Worm (Caenorhabditis elegans): Measurements from ENCODE around the gene pkc-1.
A peak's percentile ranks its signal among the peaks of the same experiment; 100 is the strongest.
"Not testable (repeated sequence)": the region's sequence is repeated elsewhere in the genome, so short reads cannot be mapped to it uniquely, and the experiment has no call there.

The pkc-1 gene

ce11 chrV:12025683-12026082 is 6.3 kb downstream of the pkc-1 start:
- TF ChIP-seq ces-1 (GFP tag; optimal IDR thresholded peaks at IDR 0.05): peak; percentile 93
- TF ChIP-seq unc-120 (tag; optimal IDR thresholded peaks at IDR 0.05; ENCODE audit: poor library complexity, severe bottlenecking): peak; percentile 19
- TF ChIP-seq sem-2 (GFP tag; optimal IDR thresholded peaks at IDR 0.05): no peak

ce11 chrV:12024273-12024672 is 7.7 kb downstream of the pkc-1 start:
- TF ChIP-seq drap-1 (GFP tag; optimal IDR thresholded peaks at IDR 0.05): no peak
- TF ChIP-seq mep-1 (tag; optimal IDR thresholded peaks at IDR 0.05): no peak
- no peak for TF ChIP-seq nhr-2 (tag; optimal IDR thresholded peaks at IDR 0.05)
- peak; percentile 10 for TF ChIP-seq mls-2 (tag; optimal IDR thresholded peaks at IDR 0.05)
- TF ChIP-seq ham-2 (GFP tag; optimal IDR thresholded peaks at IDR 0.05): no peak
- no peak for TF ChIP-seq lin-13 (tag; optimal IDR thresholded peaks at IDR 0.05)
- TF ChIP-seq elt-3 (tag; optimal IDR thresholded peaks at IDR 0.05): no peak
- TF ChIP-seq M03D4.4 (tag; optimal IDR thresholded peaks at IDR 0.05): no peak
- no peak for TF ChIP-seq nhr-12 (tag; optimal IDR thresholded peaks at IDR 0.05)
- no peak for TF ChIP-seq ceh-39 (tag; optimal IDR thresholded peaks at IDR 0.05)
- TF ChIP-seq nhr-28 (tag; optimal IDR thresholded peaks at IDR 0.05): no peak
- TF ChIP-seq unc-120 (tag; optimal IDR thresholded peaks at IDR 0.05; ENCODE audit: poor library complexity, severe bottlenecking): no peak
- TF ChIP-seq ceh-43 (GFP tag; optimal IDR thresholded peaks at IDR 0.05): no peak
- no peak for TF ChIP-seq ztf-11 (tag; optimal IDR thresholded peaks at IDR 0.05)
- no peak for TF ChIP-seq unc-62 (GFP tag; optimal IDR thresholded peaks at IDR 0.05)
- no peak for TF ChIP-seq flh-1 (GFP tag; optimal IDR thresholded peaks at IDR 0.05)
- TF ChIP-seq ceh-83 (GFP tag; optimal IDR thresholded peaks at IDR 0.05): no peak
- no peak for TF ChIP-seq tbx-8 (GFP tag; optimal IDR thresholded peaks at IDR 0.05)
- peak; percentile 63 for TF ChIP-seq sptf-1 (tag; optimal IDR thresholded peaks at IDR 0.05)
- TF ChIP-seq lin-32 (GFP tag; optimal IDR thresholded peaks at IDR 0.05): no peak
- TF ChIP-seq ces-1 (GFP tag; optimal IDR thresholded peaks at IDR 0.05): peak; percentile 38
- TF ChIP-seq mab-5 (tag; optimal IDR thresholded peaks at IDR 0.05): no peak
- no peak for TF ChIP-seq cnd-1 (tag; optimal IDR thresholded peaks at IDR 0.05)
- TF ChIP-seq nhr-237 (tag; optimal IDR thresholded peaks at IDR 0.05): no peak
- no peak for TF ChIP-seq bed-3 (GFP tag; optimal IDR thresholded peaks at IDR 0.05)

- no peak for TF ChIP-seq blmp-1 (tag; optimal IDR thresholded peaks at IDR 0.05)
These were observed 11.0 kb downstream of the pkc-1 start for ce11 chrV:12020940-12021339.

ce11 chrV:12020026-12020425 is 11.9 kb downstream of the pkc-1 start, which contains the start of gene F10C2.3:
Gene F10C2.3, plus strand, starts transcription at chrV:12020326.
- TF ChIP-seq elt-3 (tag; optimal IDR thresholded peaks at IDR 0.05); hlh-1 (tag; optimal IDR thresholded peaks at IDR 0.05); flh-1 (GFP tag; optimal IDR thresholded peaks at IDR 0.05): not testable (repeated sequence)

- TF ChIP-seq snpc-4 (tag; optimal IDR thresholded peaks at IDR 0.05): no peak
- no peak for TF ChIP-seq mep-1 (tag; optimal IDR thresholded peaks at IDR 0.05)
- TF ChIP-seq elt-1 (tag; optimal IDR thresholded peaks at IDR 0.05; ENCODE audit: borderline replicate concordance, insufficient read depth): no peak
- no peak for TF ChIP-seq blmp-1 (tag; optimal IDR thresholded peaks at IDR 0.05)
- TF ChIP-seq hlh-1 (tag; optimal IDR thresholded peaks at IDR 0.05): no peak
- no peak for TF ChIP-seq nhr-76 (tag; optimal IDR thresholded peaks at IDR 0.05)
- no peak for TF ChIP-seq unc-62 (GFP tag; optimal IDR thresholded peaks at IDR 0.05)
- TF ChIP-seq bed-3 (GFP tag; optimal IDR thresholded peaks at IDR 0.05): no peak
- no peak for TF ChIP-seq M03D4.4 (tag; optimal IDR thresholded peaks at IDR 0.05)
- no peak for TF ChIP-seq flh-1 (GFP tag; optimal IDR thresholded peaks at IDR 0.05)
- TF ChIP-seq elt-3 (tag; optimal IDR thresholded peaks at IDR 0.05): no peak
- TF ChIP-seq sem-2 (GFP tag; optimal IDR thresholded peaks at IDR 0.05): no peak
- TF ChIP-seq ceh-83 (GFP tag; optimal IDR thresholded peaks at IDR 0.05): no peak
- no peak for TF ChIP-seq ceh-39 (tag; optimal IDR thresholded peaks at IDR 0.05)
- no peak for TF ChIP-seq zip-8 (tag; optimal IDR thresholded peaks at IDR 0.05)
- TF ChIP-seq ham-2 (GFP tag; optimal IDR thresholded peaks at IDR 0.05): no peak
- no peak for TF ChIP-seq lin-32 (GFP tag; optimal IDR thresholded peaks at IDR 0.05)
- TF ChIP-seq cnd-1 (tag; optimal IDR thresholded peaks at IDR 0.05): no peak
These were observed 18.7 kb downstream of the pkc-1 start, which contains the start of gene add-2 for ce11 chrV:12013298-12013697. Gene add-2, minus strand, starts transcription at chrV:12013406.
